Worm (Caenorhabditis elegans): ENCODE data around the gene Y51B9A.6.

Y51B9A.6 gene

ce11 chrII:9421969-9422368 is 19.0 kb upstream of the Y51B9A.6 start, which contains the start of gene M176.11:
Gene M176.11 (plus strand): TSS chrII:9422269.
- TF ChIP-seq unc-130 (tag; optimal IDR thresholded peaks at IDR 0.05): no peak
- TF ChIP-seq lin-35 (GFP tag; optimal IDR thresholded peaks at IDR 0.05): no peak
- no peak for TF ChIP-seq blmp-1 (tag; optimal IDR thresholded peaks at IDR 0.05)
- TF ChIP-seq C34B4.2 (tag; optimal IDR thresholded peaks at IDR 0.05): no peak
- TF ChIP-seq dsc-1 (tag; optimal IDR thresholded peaks at IDR 0.05): no peak
- TF ChIP-seq swsn-7 (tag; optimal IDR thresholded peaks at IDR 0.05): no peak
- no peak for TF ChIP-seq fkh-4 (tag; optimal IDR thresholded peaks at IDR 0.05; ENCODE audit: borderline replicate concordance)
- no peak for TF ChIP-seq pag-3 (tag; optimal IDR thresholded peaks at IDR 0.05; ENCODE audit: borderline replicate concordance, insufficient read depth)
- TF ChIP-seq efl-1 (optimal IDR thresholded peaks at IDR 0.05): no peak
- no peak for TF ChIP-seq efl-1 (GFP tag; optimal IDR thresholded peaks at IDR 0.05 in 1 of 2)
- TF ChIP-seq sptf-1 (tag; optimal IDR thresholded peaks at IDR 0.05): no peak
- TF ChIP-seq snu-23 (GFP tag; optimal IDR thresholded peaks at IDR 0.05): no peak
- TF ChIP-seq hlh-17 (GFP tag; optimal IDR thresholded peaks at IDR 0.05; ENCODE audit: borderline replicate concordance): no peak
- no peak for TF ChIP-seq fos-1 (tag; optimal IDR thresholded peaks at IDR 0.05)

DNA sequence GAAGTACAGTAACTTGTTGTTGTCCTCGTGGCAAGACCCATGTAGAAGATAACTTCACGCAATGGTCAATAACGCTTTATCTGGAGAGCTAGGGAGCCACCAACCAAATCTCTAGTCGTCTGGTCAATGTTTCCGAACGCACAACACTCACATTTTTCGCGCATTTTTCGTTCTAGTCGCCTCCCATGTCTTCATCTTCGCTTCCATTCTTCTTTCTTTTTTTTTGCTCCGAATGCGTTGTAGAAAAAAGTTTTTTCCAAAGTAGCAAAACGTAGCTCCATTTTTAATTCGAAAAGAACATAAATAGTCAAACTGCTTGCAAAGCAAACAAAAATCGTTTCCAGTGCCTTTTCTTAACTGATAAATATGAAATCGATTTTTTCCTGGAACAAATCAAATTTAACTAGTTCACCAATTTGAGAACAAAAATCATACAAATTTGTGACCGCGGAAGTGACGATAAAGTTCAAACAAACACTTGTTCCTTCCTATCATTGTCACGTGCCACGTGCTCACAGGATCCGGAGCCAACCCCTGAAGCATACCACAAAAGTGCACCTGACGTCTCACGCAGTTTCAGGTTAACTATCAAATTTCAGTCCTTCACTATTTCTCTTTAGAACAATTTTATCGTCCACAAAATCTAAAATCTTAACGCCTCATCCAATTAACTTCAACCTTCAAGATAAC is 16.0 kb upstream of the Y51B9A.6 start:
- TF ChIP-seq nhr-20 (tag; optimal IDR thresholded peaks at IDR 0.05) (no peak), elt-2 (tag; optimal IDR thresholded peaks at IDR 0.05) (peak; percentile 18), tbx-2 (tag; optimal IDR thresholded peaks at IDR 0.05) (no peak), rnt-1 (tag; optimal IDR thresholded peaks at IDR 0.05) (no peak), jun-1 (tag; optimal IDR thresholded peaks at IDR 0.05) (no peak)

DNA sequence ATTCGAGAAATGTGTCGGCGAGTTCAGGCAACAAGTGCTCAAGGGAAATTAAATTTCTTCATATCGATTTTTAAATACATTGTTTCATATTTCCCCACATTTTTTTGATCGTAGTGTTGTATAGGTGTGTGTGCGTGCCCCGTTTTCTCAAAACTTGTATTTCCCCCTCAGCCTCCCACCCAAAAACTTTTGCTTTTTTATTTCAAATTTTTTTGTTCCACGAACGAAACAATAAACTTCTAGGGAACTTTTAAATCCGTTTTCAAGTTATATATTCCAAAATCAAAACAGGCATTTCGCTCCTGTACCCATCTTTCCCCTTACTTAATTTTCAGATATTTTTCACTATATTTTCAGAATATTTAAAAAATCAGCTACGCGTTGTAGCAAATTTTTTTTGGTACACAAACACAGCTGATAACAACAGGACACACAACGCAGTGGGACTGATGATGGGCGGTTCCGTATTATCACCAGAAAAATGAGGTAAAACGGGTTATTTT is 15.1 kb upstream of the Y51B9A.6 start, which contains the start of the genes M176.4 and M176.16:
Gene M176.4, plus strand, starts transcription at position 301 of the 503 bp plus-strand sequence.
Gene M176.16, plus strand, starts transcription at position 453 of the 503 bp plus-strand sequence.
- TF ChIP-seq efl-1 (optimal IDR thresholded peaks at IDR 0.05) (no peak), efl-1 (GFP tag; optimal IDR thresholded peaks at IDR 0.05 in 1 of 2) (peak in 1 of 2 experiments; percentile 52), tlp-1 (tag; optimal IDR thresholded peaks at IDR 0.05) (no peak), nhr-85 (tag) (peak; percentile 3)

ce11 chrII:9416381-9417276 is 13.6 kb upstream of the Y51B9A.6 start, which contains the start of the genes gss-1 and chch-3:
Gene gss-1 (minus strand): TSS chrII:9416431.
Gene chch-3 (plus strand): TSS chrII:9417013.
- TF ChIP-seq fkh-8 (tag; optimal IDR thresholded peaks at IDR 0.05): peak; percentile 42
- TF ChIP-seq unc-130 (tag; optimal IDR thresholded peaks at IDR 0.05): peak; percentile 39
- TF ChIP-seq hpl-2 (GFP tag; optimal IDR thresholded peaks at IDR 0.05): no peak
- no peak for TF ChIP-seq sox-4 (tag; optimal IDR thresholded peaks at IDR 0.05)
- TF ChIP-seq efl-1 (optimal IDR thresholded peaks at IDR 0.05): peak; percentile 68 to 77
- peak; percentile 70 to 96 for TF ChIP-seq efl-1 (GFP tag; optimal IDR thresholded peaks at IDR 0.05 in 1 of 2)
- peak; percentile 55 to 67 (median 67) for TF ChIP-seq ceh-82 (tag; optimal IDR thresholded peaks at IDR 0.05)
- peak; percentile 75 to 81 for TF ChIP-seq lin-35 (GFP tag; optimal IDR thresholded peaks at IDR 0.05)
- TF ChIP-seq dsc-1 (tag; optimal IDR thresholded peaks at IDR 0.05): no peak
- peak; percentile 63 for TF ChIP-seq isw-1 (GFP tag; IDR thresholded peaks at IDR 0.05)
- TF ChIP-seq nhr-77 (tag; optimal IDR thresholded peaks at IDR 0.05): peak; percentile 7
- TF ChIP-seq jun-1 (tag; optimal IDR thresholded peaks at IDR 0.05): no peak
- TF ChIP-seq ceh-90 (tag; optimal IDR thresholded peaks at IDR 0.05): no peak
- no peak for TF ChIP-seq ets-5 (GFP tag; IDR thresholded peaks at IDR 0.05)
- no peak for TF ChIP-seq nhr-76 (tag; optimal IDR thresholded peaks at IDR 0.05)
- TF ChIP-seq fkh-10 (GFP tag; optimal IDR thresholded peaks at IDR 0.05): no peak
- no peak for TF ChIP-seq ztf-11 (tag; optimal IDR thresholded peaks at IDR 0.05)
- no peak for TF ChIP-seq ztf-4 (tag; optimal IDR thresholded peaks at IDR 0.05)
- no peak for TF ChIP-seq efl-3 (GFP tag; optimal IDR thresholded peaks at IDR 0.05)
- TF ChIP-seq nhr-85 (tag): peak; percentile 80
- TF ChIP-seq hlh-17 (GFP tag; optimal IDR thresholded peaks at IDR 0.05; ENCODE audit: borderline replicate concordance): no peak
- peak; percentile 21 for TF ChIP-seq unc-86 (tag; optimal IDR thresholded peaks at IDR 0.05)
- TF ChIP-seq ceh-63 (GFP tag; optimal IDR thresholded peaks at IDR 0.05): no peak
- no peak for TF ChIP-seq zip-4 (GFP tag; optimal IDR thresholded peaks at IDR 0.05)
- no peak for TF ChIP-seq fkh-4 (tag; optimal IDR thresholded peaks at IDR 0.05; ENCODE audit: borderline replicate concordance)
- peak in 1 of 2 experiments; percentile 63 for TF ChIP-seq mdl-1 (tag; optimal IDR thresholded peaks at IDR 0.05)
- peak; percentile 49 for TF ChIP-seq lin-39 (tag; optimal IDR thresholded peaks at IDR 0.05)
- TF ChIP-seq ceh-8 (GFP tag; optimal IDR thresholded peaks at IDR 0.05): peak; percentile 24
- no peak for TF ChIP-seq nhr-84 (tag; optimal IDR thresholded peaks at IDR 0.05)
- peak; percentile 80 for TF ChIP-seq nhr-71 (tag; optimal IDR thresholded peaks at IDR 0.05)

All from whole organism, L1 larva.